Fruit fly (Drosophila melanogaster): ENCODE data around the gene CG3199.

Gene CG3199

dm6 chr3R:14125479-14126121 lies 36.9 kb upstream of the CG3199 start, which contains the start of the genes 140up and Polr2B (continued):
- no peak for TF ChIP-seq mld (GFP tag; IDR thresholded peaks at IDR 0.05; ENCODE audit: partially characterized antibody)
- TF ChIP-seq CG43689 (GFP tag; IDR thresholded peaks at IDR 0.05) = peak; percentile 74
- TF ChIP-seq esg (GFP tag; conservative IDR thresholded peaks at IDR 0.05) = peak; percentile 90
- TF ChIP-seq CTCF (GFP tag; optimal IDR thresholded peaks at IDR 0.05) = peak; percentile 20
- peak; percentile 93 for TF ChIP-seq CG15696 (tag; optimal IDR thresholded peaks at IDR 0.05)
- TF ChIP-seq lab (GFP tag; optimal IDR thresholded peaks at IDR 0.05) = peak; percentile 95
- TF ChIP-seq CG8281 (tag; optimal IDR thresholded peaks at IDR 0.05) = peak; percentile 72
- no peak for TF ChIP-seq aop (GFP tag; IDR thresholded peaks at IDR 0.05)
- peak; percentile 97 for TF ChIP-seq Ptx1 (GFP tag; IDR thresholded peaks at IDR 0.05)
- peak; percentile 87 for TF ChIP-seq B-H1 (GFP tag; IDR thresholded peaks at IDR 0.05)
- TF ChIP-seq CG12071 (GFP tag; optimal IDR thresholded peaks at IDR 0.05) = no peak
- peak; percentile 27 for TF ChIP-seq BEAF-32 (GFP tag; optimal IDR thresholded peaks at IDR 0.05)
- peak; percentile 92 for TF ChIP-seq Oli (tag; optimal IDR thresholded peaks at IDR 0.05)
- peak; percentile 94 for TF ChIP-seq CG12155 (GFP tag; optimal IDR thresholded peaks at IDR 0.05)
- peak; percentile 77 for TF ChIP-seq jing (GFP tag; optimal IDR thresholded peaks at IDR 0.05)
- TF ChIP-seq CG8388 (GFP tag; optimal IDR thresholded peaks at IDR 0.05) = peak; percentile 89
- no peak for TF ChIP-seq prd (optimal IDR thresholded peaks at IDR 0.05)
- TF ChIP-seq prd (GFP tag; IDR thresholded peaks at IDR 0.05) = peak; percentile 93
- TF ChIP-seq CG15011 (GFP tag; optimal IDR thresholded peaks at IDR 0.05) = peak; percentile 84
- peak; percentile 70 for TF ChIP-seq E2f2 (GFP tag; IDR thresholded peaks at IDR 0.05)
- TF ChIP-seq gce (GFP tag; IDR thresholded peaks at IDR 0.05) = peak; percentile 63; the same call in 2 of the 3 replicates
- peak; percentile 93 for TF ChIP-seq HmgZ (tag; optimal IDR thresholded peaks at IDR 0.05)
- TF ChIP-seq bowl (GFP tag; IDR thresholded peaks at IDR 0.05) = peak; percentile 72; the same call in 1 of the 2 replicates
- TF ChIP-seq Jarid2 (GFP tag; optimal IDR thresholded peaks at IDR 0.05) = peak; percentile 70
- peak; percentile 94 for TF ChIP-seq CG31441 (GFP tag; IDR thresholded peaks at IDR 0.05)
- TF ChIP-seq ci (GFP tag; IDR thresholded peaks at IDR 0.05) = peak; percentile 84
- TF ChIP-seq Xrp1 (GFP tag; IDR thresholded peaks at IDR 0.05) = peak; percentile 97
- no peak for TF ChIP-seq CG14860 (GFP tag; IDR thresholded peaks at IDR 0.05; ENCODE audit: partially characterized antibody)
- peak; percentile 92 for TF ChIP-seq CG4328 (GFP tag; optimal IDR thresholded peaks at IDR 0.05)
- no peak for TF ChIP-seq Hey (tag; optimal IDR thresholded peaks at IDR 0.05)
- TF ChIP-seq crol (GFP tag; IDR thresholded peaks at IDR 0.05) = peak; percentile 64
- no peak for TF ChIP-seq CG16813 (GFP tag; IDR thresholded peaks at IDR 0.05; ENCODE audit: partially characterized antibody)
- TF ChIP-seq pros (GFP tag; optimal IDR thresholded peaks at IDR 0.05) = no peak
- TF ChIP-seq CG16815 (GFP tag; optimal IDR thresholded peaks at IDR 0.05) = peak; percentile 91
- TF ChIP-seq lilli (GFP tag; optimal IDR thresholded peaks at IDR 0.05) = peak; percentile 89
- TF ChIP-seq CG4360 (GFP tag; IDR thresholded peaks at IDR 0.05) = peak; percentile 52; the same call in 1 of the 2 replicates
- TF ChIP-seq CG1832 (GFP tag; optimal IDR thresholded peaks at IDR 0.05) = no peak
- peak; percentile 58 for TF ChIP-seq Ets97D (GFP tag; optimal IDR thresholded peaks at IDR 0.05)
- peak; percentile 70 for TF ChIP-seq Adf1 (GFP tag; IDR thresholded peaks at IDR 0.05)
- TF ChIP-seq pan (optimal IDR thresholded peaks at IDR 0.05) = no peak
- peak in 1 of 2 experiments; percentile 94 for TF ChIP-seq pan (GFP tag; optimal IDR thresholded peaks at IDR 0.05 in 1 of 2, IDR thresholded peaks at IDR 0.05 in 1 of 2)
- peak; percentile 97 for TF ChIP-seq slbo (GFP tag; IDR thresholded peaks at IDR 0.05)
- peak; percentile 50 for TF ChIP-seq CG1647 (GFP tag; optimal IDR thresholded peaks at IDR 0.05)
- TF ChIP-seq CG34224 (GFP tag; IDR thresholded peaks at IDR 0.05; ENCODE audit: partially characterized antibody) = no peak
- TF ChIP-seq Drgx (GFP tag; IDR thresholded peaks at IDR 0.05) = peak; percentile 83
- no peak for TF ChIP-seq Tbp (GFP tag; optimal IDR thresholded peaks at IDR 0.05)
- TF ChIP-seq ems (GFP tag; optimal IDR thresholded peaks at IDR 0.05) = peak; percentile 82
- peak; percentile 90 for TF ChIP-seq CG10462 (GFP tag; optimal IDR thresholded peaks at IDR 0.05)
- TF ChIP-seq danr (GFP tag; IDR thresholded peaks at IDR 0.05) = peak; percentile 84
- TF ChIP-seq Trl (optimal IDR thresholded peaks at IDR 0.05) = no peak
- peak; percentile 75 for TF ChIP-seq Trl (GFP tag; optimal IDR thresholded peaks at IDR 0.05)
- TF ChIP-seq wdn (GFP tag; IDR thresholded peaks at IDR 0.05) = peak; percentile 93

All from whole organism, embryonic.